Worm (Caenorhabditis elegans) whole organism, midembryonic: ENCODE measurements around the gene F57A8.6.

Experiments
- T22C8.4 ChIP-seq: fragments of 200-800 bp; sonication (Bioruptor generic); IDR thresholded peaks from 2 replicates; pipeline ENCODE4 v1.3.6; 2022; ENCODE audit warnings: missing genetic modification characterization, missing compliant biosample characterization
- cog-1 ChIP-seq: sonication (generic microtip); optimal IDR thresholded peaks from 2 replicates; lab custom pipeline; 2016; ENCODE audit warnings: missing genetic modification characterization, missing compliant biosample characterization
- flt-1 ChIP-seq: fragments of 200-800 bp; sonication (Bioruptor generic); IDR thresholded peaks from 2 replicates; pipeline ENCODE4 v1.3.6; 2022; ENCODE audit warnings: missing genetic modification characterization, missing compliant biosample characterization
- klf-2 ChIP-seq: fragments of 200-800 bp; sonication (Bioruptor generic); conservative IDR thresholded peaks from 2 replicates; pipeline ENCODE4 v1.3.6; 2022; ENCODE audit warnings: missing genetic modification reagents, missing genetic modification characterization, missing compliant biosample characterization
- med-1 ChIP-seq: sonication (generic microtip); optimal IDR thresholded peaks from 2 replicates; lab custom pipeline; 2017; ENCODE audit warnings: missing genetic modification characterization, mild to moderate bottlenecking, missing compliant biosample characterization, antibody characterized with exemption, missing genetic modification reagents; ENCODE audit not compliant: insufficient read depth
- ref-1 ChIP-seq: fragments of 200-800 bp; sonication (Bioruptor generic); conservative IDR thresholded peaks from 2 replicates; pipeline ENCODE4 v1.3.6; 2022; ENCODE audit warnings: missing genetic modification reagents, missing genetic modification characterization, missing compliant biosample characterization
- tab-1 ChIP-seq: fragments of 200-800 bp; sonication (Bioruptor generic); IDR thresholded peaks from 2 replicates; pipeline ENCODE4 v1.3.6; 2022; ENCODE audit warnings: missing genetic modification characterization, missing compliant biosample characterization
- ztf-23 ChIP-seq: fragments of 200-800 bp; sonication (Bioruptor generic); IDR thresholded peaks from 2 replicates; pipeline ENCODE4 v1.3.6; 2022; ENCODE audit warnings: missing genetic modification reagents, missing genetic modification characterization, missing compliant biosample characterization
- ztf-29 ChIP-seq: fragments of 200-800 bp; sonication (Bioruptor generic); IDR thresholded peaks from 2 replicates; pipeline ENCODE4 v1.3.6; 2022; ENCODE audit warnings: missing genetic modification reagents, missing genetic modification characterization, missing compliant biosample characterization

Gene F57A8.6

DNA sequence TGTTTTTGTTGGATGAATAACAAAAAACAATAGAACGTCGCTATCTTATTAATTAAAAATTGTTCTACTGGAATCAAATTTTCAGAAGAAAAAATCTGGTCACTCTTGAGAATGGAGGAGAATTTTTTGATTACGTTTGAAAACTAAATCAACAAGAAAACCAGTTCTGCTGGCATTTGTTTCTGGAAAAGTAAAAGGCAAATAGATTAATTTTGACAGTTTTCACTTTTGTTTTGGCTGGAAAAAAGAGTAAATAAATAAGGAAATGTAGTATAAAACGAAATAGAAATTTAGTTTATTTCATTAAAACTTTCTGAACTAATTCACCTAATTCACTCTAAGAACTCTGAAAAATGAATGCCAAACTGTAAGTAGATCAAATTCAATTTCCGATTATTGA lies 9.5 kb downstream of the F57A8.6 start, which contains the start of gene fipr-13:
Gene fipr-13 (plus strand): TSS at position 301 of the 400 bp plus-strand sequence.
- TF ChIP-seq med-1 (GFP tag; lab: Kevin White, UChicago) (no peak), cog-1 (no peak), T22C8.4 (GFP tag; lab: Robert Waterston, UW) (no peak), klf-2 (GFP tag; lab: Robert Waterston, UW) (no peak), ztf-29 (GFP tag; lab: Robert Waterston, UW) (no peak)

DNA sequence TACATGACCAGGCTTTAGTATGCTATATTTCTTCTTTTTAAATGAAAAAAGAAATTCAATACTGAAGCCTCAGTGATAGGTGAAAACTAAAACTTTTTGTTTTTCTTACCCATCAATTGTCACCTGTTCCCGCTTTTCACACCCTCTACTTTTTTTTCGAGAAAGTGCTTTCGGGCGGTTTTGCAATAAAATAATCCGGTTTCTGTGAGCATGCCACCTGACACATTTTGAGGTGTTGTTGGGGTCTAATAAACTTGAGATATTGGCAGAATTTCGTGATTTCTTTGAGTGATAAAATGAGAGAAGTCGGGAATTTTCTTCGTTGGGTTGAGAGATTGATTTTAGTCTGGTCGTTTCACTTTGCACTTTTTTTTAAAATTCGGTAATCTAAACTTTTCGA lies 13.7 kb downstream of the F57A8.6 start:
- TF ChIP-seq ztf-23 (no peak), ref-1 (GFP tag; lab: Robert Waterston, UW) (no peak), cog-1 (no peak), flt-1 (no peak), T22C8.4 (GFP tag; lab: Robert Waterston, UW) (no peak), med-1 (GFP tag; lab: Kevin White, UChicago) (no peak), ztf-29 (GFP tag; lab: Robert Waterston, UW) (no peak), klf-2 (GFP tag; lab: Robert Waterston, UW) (no peak), tab-1 (GFP tag; lab: Robert Waterston, UW) (no peak)

DNA sequence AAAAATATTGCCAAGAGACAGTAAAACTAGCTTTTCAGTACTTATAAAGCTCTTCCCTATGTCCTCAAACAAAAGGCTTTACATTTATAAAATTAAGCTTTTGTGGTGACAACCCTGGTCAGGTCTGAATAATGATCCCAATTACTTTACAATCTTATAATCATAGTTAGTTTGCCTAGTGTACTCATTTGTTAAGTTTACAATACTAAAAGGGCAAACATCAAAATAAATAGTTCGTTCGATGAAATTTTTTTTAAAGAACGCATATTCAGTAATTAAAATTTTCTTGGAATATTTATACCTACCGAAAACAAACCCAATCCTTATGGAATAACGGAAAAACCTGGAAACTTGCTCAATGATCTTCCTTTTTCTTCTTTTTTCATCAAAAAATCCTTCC lies 14.9 kb downstream of the F57A8.6 start:
- TF ChIP-seq T22C8.4 (GFP tag; lab: Robert Waterston, UW) (no peak), klf-2 (GFP tag; lab: Robert Waterston, UW) (no peak), ztf-23 (no peak), tab-1 (GFP tag; lab: Robert Waterston, UW) (no peak), ref-1 (GFP tag; lab: Robert Waterston, UW) (no peak)

DNA sequence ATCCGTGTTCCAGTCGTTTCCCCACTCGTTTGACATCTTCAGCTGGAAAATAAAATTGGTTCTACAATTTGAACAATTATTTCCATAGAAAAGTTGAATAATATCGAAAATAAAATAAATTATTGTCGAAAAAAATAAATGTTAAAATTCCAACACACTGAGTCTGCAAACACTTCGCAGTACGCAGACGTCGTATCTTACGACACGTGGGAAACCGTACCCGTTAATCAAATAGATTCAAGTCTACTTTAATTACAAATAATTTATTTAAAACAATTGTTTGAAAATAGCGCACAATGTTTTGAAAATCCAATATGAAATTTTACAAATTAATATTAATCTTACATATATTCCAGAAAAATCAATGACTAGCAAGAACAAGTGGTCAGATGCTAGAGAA lies 18.8 kb downstream of the F57A8.6 start, which contains the start of gene yif-1:
Gene yif-1 (minus strand): TSS at position 42 of the 400 bp plus-strand sequence.
- TF ChIP-seq ztf-23 (no peak), ref-1 (GFP tag; lab: Robert Waterston, UW) (no peak), tab-1 (GFP tag; lab: Robert Waterston, UW) (no peak), cog-1 (no peak), klf-2 (GFP tag; lab: Robert Waterston, UW) (no peak), ztf-29 (GFP tag; lab: Robert Waterston, UW) (no peak), flt-1 (no peak), med-1 (GFP tag; lab: Kevin White, UChicago) (no peak), T22C8.4 (GFP tag; lab: Robert Waterston, UW) (no peak)

DNA sequence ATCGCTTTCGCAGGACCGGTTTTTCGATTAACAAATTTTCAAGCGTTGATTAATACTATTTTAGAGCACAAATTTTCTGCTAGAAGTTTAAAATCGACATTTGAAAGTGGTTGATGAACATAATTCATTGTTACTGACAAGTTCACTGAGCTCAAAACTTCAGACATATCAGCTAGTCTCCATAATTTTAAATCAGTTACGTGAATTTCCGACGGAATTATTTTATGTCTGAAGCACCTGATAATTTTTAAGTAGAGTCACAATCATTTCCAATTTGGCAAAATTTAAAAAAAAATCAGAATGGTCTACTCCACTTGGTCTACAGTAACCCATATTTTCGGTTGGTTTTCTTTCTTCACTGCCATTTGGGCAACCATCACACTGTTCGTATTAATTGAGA lies 21.8 kb downstream of the F57A8.6 start, which contains the start of gene str-118:
Gene str-118 (plus strand): TSS at position 301 of the 400 bp plus-strand sequence.
- TF ChIP-seq med-1 (GFP tag; lab: Kevin White, UChicago) = no peak
- no peak for TF ChIP-seq ztf-23
- no peak for TF ChIP-seq T22C8.4 (GFP tag; lab: Robert Waterston, UW)
- no peak for TF ChIP-seq tab-1 (GFP tag; lab: Robert Waterston, UW)
- no peak for TF ChIP-seq flt-1
- TF ChIP-seq klf-2 (GFP tag; lab: Robert Waterston, UW) = no peak
- TF ChIP-seq ref-1 (GFP tag; lab: Robert Waterston, UW) = no peak
- TF ChIP-seq cog-1 = no peak
- TF ChIP-seq ztf-29 (GFP tag; lab: Robert Waterston, UW) = no peak

DNA sequence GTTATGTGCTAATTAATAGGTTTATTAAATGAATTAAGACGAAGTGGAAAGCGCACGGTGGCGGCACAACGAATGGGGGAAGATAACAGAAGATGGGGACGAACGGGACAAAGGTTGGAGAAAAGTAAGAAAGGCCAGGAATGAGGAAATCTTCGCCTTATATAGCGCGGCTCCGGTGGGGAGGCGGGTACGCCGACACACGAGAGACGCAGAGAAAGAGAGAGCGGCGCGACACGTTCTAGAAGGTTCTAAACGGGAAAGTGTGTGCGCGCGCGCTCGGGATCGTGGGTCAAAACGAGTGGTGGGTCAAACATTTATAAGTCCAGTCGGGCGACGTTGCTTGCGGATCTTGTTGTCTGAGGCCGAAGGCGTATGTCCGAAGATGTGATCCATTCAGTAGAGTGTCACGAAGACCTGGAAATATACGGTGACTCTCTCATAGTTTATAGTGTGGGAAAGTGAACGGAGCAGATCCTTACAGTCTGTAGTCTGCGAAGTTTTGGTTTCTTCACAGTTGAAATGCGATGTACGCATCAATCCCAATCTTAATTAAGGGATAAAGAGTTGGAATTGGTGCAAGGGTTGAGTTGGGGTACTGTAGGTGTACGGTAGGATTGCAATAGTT lies 24.4 kb downstream of the F57A8.6 start:
- TF ChIP-seq T22C8.4 (GFP tag; lab: Robert Waterston, UW) (0 out of 2 replicates have a peak, but pooled peaks have one; percentile 24), ref-1 (GFP tag; lab: Robert Waterston, UW) (0 out of 2 replicates have a peak, but pooled peaks have one; percentile 16), flt-1 (peak; percentile 63; the same call in 1 of the 2 replicates)

DNA sequence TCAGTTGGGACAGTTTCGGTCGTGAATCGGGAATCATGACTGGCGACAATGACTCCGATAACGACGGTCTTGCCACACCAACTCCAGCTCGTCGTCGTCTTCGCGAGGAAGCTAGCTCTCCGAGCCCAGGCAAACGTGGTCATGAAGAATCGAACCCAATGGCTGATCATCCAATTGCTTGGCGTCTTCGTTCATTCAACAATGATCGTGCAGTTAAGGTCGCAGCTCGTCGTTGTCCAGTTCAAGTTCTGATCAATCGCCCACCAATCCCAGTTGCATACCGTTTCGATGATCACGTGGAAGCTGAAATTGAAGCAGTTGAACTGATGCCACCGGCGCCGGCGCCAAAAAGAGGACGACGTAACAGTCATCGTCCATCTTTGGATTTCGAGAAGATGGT lies 26.5 kb downstream of the F57A8.6 start:
- TF ChIP-seq ztf-29 (GFP tag; lab: Robert Waterston, UW) = no peak
- no peak for TF ChIP-seq flt-1
- no peak for TF ChIP-seq klf-2 (GFP tag; lab: Robert Waterston, UW)
- no peak for TF ChIP-seq T22C8.4 (GFP tag; lab: Robert Waterston, UW)

DNA sequence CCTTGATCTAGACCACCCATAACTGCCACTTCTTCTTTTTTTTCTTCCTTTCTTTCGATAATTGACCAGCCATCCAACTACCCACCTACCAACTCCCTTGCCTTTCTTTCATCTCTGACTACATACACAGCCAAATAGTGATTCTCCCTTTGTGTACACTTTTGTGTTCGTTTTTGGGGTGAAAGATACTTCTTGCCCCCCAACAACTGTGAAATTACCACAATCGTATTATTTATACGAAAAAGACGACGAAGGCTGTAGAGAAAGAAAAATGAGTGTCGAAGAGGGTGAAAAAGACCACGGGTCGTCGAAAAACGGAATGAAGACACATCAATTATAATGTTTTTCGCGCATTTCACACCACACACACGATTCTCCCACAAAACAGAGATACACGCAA lies 27.2 kb downstream of the F57A8.6 start:
- TF ChIP-seq tab-1 (GFP tag; lab: Robert Waterston, UW) = no peak
- TF ChIP-seq klf-2 (GFP tag; lab: Robert Waterston, UW) = no peak
- no peak for TF ChIP-seq cog-1
- no peak for TF ChIP-seq ref-1 (GFP tag; lab: Robert Waterston, UW)

DNA sequence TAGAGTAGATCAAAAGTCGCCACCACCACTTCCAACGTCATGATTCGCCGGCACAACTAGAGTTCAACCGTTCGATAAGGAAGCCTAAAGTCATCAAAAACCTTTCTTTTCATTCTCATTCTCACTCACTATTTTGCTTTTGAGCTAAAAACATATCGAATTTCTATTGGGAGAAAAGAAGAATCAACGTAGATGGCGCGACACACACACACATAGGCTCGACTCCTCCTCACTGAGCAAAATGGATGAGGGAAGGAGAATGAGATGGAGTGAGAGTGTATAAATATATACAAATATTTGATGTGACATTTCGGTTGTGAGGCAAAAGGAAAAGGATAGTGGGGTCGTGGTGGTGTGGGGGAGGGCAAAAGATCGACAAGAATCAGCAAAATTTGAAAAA lies 29.0 kb downstream of the F57A8.6 start:
- TF ChIP-seq flt-1 (no peak), ztf-23 (no peak), cog-1 (no peak), tab-1 (GFP tag; lab: Robert Waterston, UW) (no peak), ztf-29 (GFP tag; lab: Robert Waterston, UW) (no peak), ref-1 (GFP tag; lab: Robert Waterston, UW) (no peak), med-1 (GFP tag; lab: Kevin White, UChicago) (no peak), klf-2 (GFP tag; lab: Robert Waterston, UW) (no peak), T22C8.4 (GFP tag; lab: Robert Waterston, UW) (no peak)

DNA sequence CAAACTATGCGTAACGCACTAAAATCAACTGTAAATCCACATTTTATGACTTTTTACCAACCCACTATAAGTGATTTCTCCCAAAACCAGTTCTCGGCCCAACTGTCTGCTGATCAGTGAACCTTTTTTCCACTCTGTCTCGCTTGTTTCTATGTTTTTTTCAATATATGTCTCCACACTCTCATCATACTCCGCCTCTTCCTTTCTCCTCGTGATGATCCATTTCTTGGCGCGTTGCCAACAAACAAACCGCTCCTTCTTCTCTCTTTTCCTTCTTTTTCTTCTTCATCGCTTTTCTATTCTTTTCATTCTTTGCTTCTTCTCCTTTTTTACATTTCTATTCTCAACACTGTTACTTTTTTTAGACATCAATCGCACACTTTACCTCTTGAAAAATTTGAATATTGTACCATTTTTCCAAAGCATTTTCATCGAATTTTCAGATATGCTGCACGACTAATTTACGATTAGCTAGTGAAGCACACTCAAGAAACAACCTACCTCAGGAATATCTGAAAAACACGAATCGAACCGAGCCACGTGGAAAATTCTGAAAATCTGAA lies 30.4 kb downstream of the F57A8.6 start, which contains the start of gene T06E8.8:
Gene T06E8.8 (plus strand): TSS at position 513 of the 563 bp plus-strand sequence.
- TF ChIP-seq med-1 (GFP tag; lab: Kevin White, UChicago) (no peak), ztf-23 (no peak)
